Worm (Caenorhabditis elegans) whole organism, L2 larva: ENCODE data around the gene pfn-2.

Experiments used
- nhr-237 ChIP-seq: fragments of 150-350 bp; optimal IDR thresholded peaks from 2 replicates; lab custom pipeline; 2014; ENCODE audit warnings: missing biosample characterization, missing genetic modification characterization
- ztf-11 ChIP-seq: sonication (generic microtip); optimal IDR thresholded peaks from 2 replicates; lab custom pipeline; 2017; ENCODE audit warnings: missing biosample characterization, missing genetic modification characterization

- TF ChIP-seq nhr-237 (tag; lab: Kevin White, UChicago) = no peak
- no peak for TF ChIP-seq ztf-11 (tag; lab: Kevin White, UChicago)
Observed at ce11 chrX:5377307-5377706, 23.4 kb upstream of the pfn-2 start, which contains the start of gene sek-5.
